Fruit fly (Drosophila melanogaster) whole organism, embryonic: Measurements from ENCODE around the gene Ankrd49.
A peak's percentile ranks its signal among the peaks of the same experiment; 100 is the strongest.

Source experiments
- CG10431 ChIP-seq: fragments of 200-800 bp; sonication (Bioruptor generic); optimal IDR thresholded peaks from 3 replicates; lab custom pipeline; 2018; ENCODE audit warnings: missing biosample characterization, mild to moderate bottlenecking, missing genetic modification characterization
- CG10979 ChIP-seq: fragments of 200-800 bp; sonication (Bioruptor generic); optimal IDR thresholded peaks from 2 replicates; lab custom pipeline; 2018; ENCODE audit warnings: missing biosample characterization, mild to moderate bottlenecking, missing genetic modification characterization, moderate library complexity
- CG11723 ChIP-seq: fragments of 200-800 bp; sonication (Bioruptor generic); optimal IDR thresholded peaks from 2 replicates; lab custom pipeline; 2017; ENCODE audit warnings: missing biosample characterization, mild to moderate bottlenecking, missing genetic modification characterization
- CG13894 ChIP-seq: fragments of 200-800 bp; sonication (Bioruptor generic); optimal IDR thresholded peaks from 3 replicates; lab custom pipeline; 2018; ENCODE audit warnings: missing biosample characterization, mild to moderate bottlenecking, missing genetic modification characterization, moderate library complexity
- CG14710 ChIP-seq: fragments of 200-800 bp; sonication (Bioruptor generic); optimal IDR thresholded peaks from 3 replicates; lab custom pipeline; 2019; ENCODE audit warnings: missing biosample characterization, mild to moderate bottlenecking, missing genetic modification characterization, moderate library complexity
- CG1602 ChIP-seq: fragments of 200-800 bp; sonication (Bioruptor generic); optimal IDR thresholded peaks from 3 replicates; lab custom pipeline; 2016; ENCODE audit warnings: missing biosample characterization, missing genetic modification characterization
- CG17186 ChIP-seq: fragments of 200-800 bp; sonication (Bioruptor generic); optimal IDR thresholded peaks from 3 replicates; lab custom pipeline; 2017; ENCODE audit warnings: missing biosample characterization, missing genetic modification reagents, missing genetic modification characterization
- CG17802 ChIP-seq: fragments of 200-800 bp; sonication (Bioruptor generic); optimal IDR thresholded peaks from 2 replicates; lab custom pipeline; 2018; ENCODE audit warnings: missing biosample characterization, mild to moderate bottlenecking, missing genetic modification characterization, moderate library complexity
- CG17912 ChIP-seq: fragments of 200-800 bp; sonication (Bioruptor generic); optimal IDR thresholded peaks from 2 replicates; lab custom pipeline; 2018; ENCODE audit warnings: missing biosample characterization, mild to moderate bottlenecking, missing genetic modification characterization
- CG1832 ChIP-seq: fragments of 200-800 bp; sonication (Bioruptor generic); optimal IDR thresholded peaks from 2 replicates; lab custom pipeline; 2017; ENCODE audit warnings: missing biosample characterization, mild to moderate bottlenecking, missing genetic modification characterization, inconsistent platforms
- CG2875 ChIP-seq: fragments of 200-800 bp; sonication (Bioruptor generic); optimal IDR thresholded peaks from 2 replicates; lab custom pipeline; 2017; ENCODE audit warnings: missing biosample characterization, mild to moderate bottlenecking, missing genetic modification characterization, missing genetic modification reagents
- CG33213 ChIP-seq: fragments of 200-800 bp; sonication (Bioruptor generic); optimal IDR thresholded peaks from 3 replicates; lab custom pipeline; 2016; ENCODE audit warnings: missing biosample characterization, missing genetic modification characterization
- CG34422 ChIP-seq: fragments of 200-800 bp; sonication (Bioruptor generic); IDR thresholded peaks from 3 replicates; pipeline ENCODE4 v1.3.6; 2022; ENCODE audit warnings: missing biosample characterization, missing genetic modification characterization
- CG4424 ChIP-seq: fragments of 200-800 bp; sonication (Bioruptor generic); optimal IDR thresholded peaks from 3 replicates; lab custom pipeline; 2016; ENCODE audit warnings: missing biosample characterization, missing genetic modification characterization
- CG6272 ChIP-seq: fragments of 200-800 bp; sonication (Bioruptor generic); IDR thresholded peaks from 2 replicates; pipeline ENCODE4 v1.3.6; 2022; ENCODE audit warnings: missing biosample characterization, missing genetic modification characterization
- CG7839 ChIP-seq: fragments of 200-800 bp; sonication (Bioruptor generic); optimal IDR thresholded peaks from 3 replicates; lab custom pipeline; 2018; ENCODE audit warnings: missing biosample characterization, mild to moderate bottlenecking, missing genetic modification characterization, moderate library complexity
- CG7963 ChIP-seq: fragments of 200-800 bp; sonication (Bioruptor generic); IDR thresholded peaks from 3 replicates; pipeline ENCODE4 v1.3.6; 2022; ENCODE audit warnings: missing biosample characterization, missing genetic modification characterization; ENCODE audit not compliant: partially characterized antibody
- CG7987 ChIP-seq: fragments of 200-800 bp; sonication (Bioruptor generic); optimal IDR thresholded peaks from 2 replicates; lab custom pipeline; 2018; ENCODE audit warnings: missing biosample characterization, mild to moderate bottlenecking, missing genetic modification characterization, moderate library complexity
- CG8290 ChIP-seq, 3 experiments: fragments of 200-800 bp; sonication (Bioruptor generic); optimal IDR thresholded peaks; 2 replicates each; lab custom pipeline; 2016 to 2019; ENCODE audit warnings: missing biosample characterization in 3 of 3, missing genetic modification characterization in 3 of 3, mild to moderate bottlenecking in 2 of 3, moderate library complexity in 1 of 3
- CG9932 ChIP-seq: fragments of 200-800 bp; sonication (Bioruptor generic); IDR thresholded peaks from 2 replicates; pipeline ENCODE4 v1.3.6; 2022; ENCODE audit warnings: missing biosample characterization, missing genetic modification characterization
- Deaf1 ChIP-seq: fragments of 200-800 bp; optimal IDR thresholded peaks from 3 replicates; lab custom pipeline; 2019; ENCODE audit warnings: missing biosample characterization, mild to moderate bottlenecking, missing genetic modification characterization, moderate library complexity
- Dip2 ChIP-seq: fragments of 200-800 bp; sonication (Bioruptor generic); IDR thresholded peaks from 2 replicates; pipeline ENCODE4 v1.3.6; 2022; ENCODE audit warnings: missing biosample characterization, missing genetic modification characterization
- Dip3 ChIP-seq: fragments of 200-800 bp; sonication (Bioruptor generic); optimal IDR thresholded peaks from 3 replicates; lab custom pipeline; 2016; ENCODE audit warnings: missing biosample characterization, missing genetic modification characterization
- Doc3 ChIP-seq: fragments of 200-800 bp; sonication (Bioruptor generic); IDR thresholded peaks from 3 replicates; pipeline ENCODE4 v1.3.6; 2022; ENCODE audit warnings: missing biosample characterization, missing genetic modification characterization; ENCODE audit not compliant: partially characterized antibody
- Ets97D ChIP-seq: fragments of 200-800 bp; sonication (Bioruptor generic); optimal IDR thresholded peaks from 3 replicates; lab custom pipeline; 2016; ENCODE audit warnings: missing biosample characterization, missing genetic modification characterization
- Hey ChIP-seq: fragments of 200-800 bp; sonication (Bioruptor generic); optimal IDR thresholded peaks from 3 replicates; lab custom pipeline; 2018; ENCODE audit warnings: missing biosample characterization, mild to moderate bottlenecking, missing genetic modification characterization
- Kr ChIP-seq: fragments of 200-800 bp; sonication (Bioruptor generic); optimal IDR thresholded peaks from 2 replicates; lab custom pipeline; 2017; ENCODE audit warnings: missing biosample characterization, mild to moderate bottlenecking, missing genetic modification characterization
- Lhr ChIP-seq: fragments of 200-800 bp; sonication (Bioruptor generic); optimal IDR thresholded peaks from 3 replicates; lab custom pipeline; 2017; ENCODE audit warnings: mild to moderate bottlenecking, missing biosample characterization, missing genetic modification reagents, missing genetic modification characterization
- Lpt ChIP-seq: fragments of >200 bp; optimal IDR thresholded peaks from 2 replicates; lab custom pipeline; 2018; ENCODE audit warnings: missing biosample characterization, missing genetic modification characterization
- MBD-R2 ChIP-seq: fragments of 200-800 bp; sonication (Bioruptor generic); IDR thresholded peaks from 2 replicates; pipeline ENCODE4 v1.3.6; 2022; ENCODE audit warnings: missing biosample characterization, missing genetic modification characterization
- Nf-YA ChIP-seq: fragments of 200-800 bp; sonication (Bioruptor generic); IDR thresholded peaks from 2 replicates; pipeline ENCODE4 v1.3.6; 2022; ENCODE audit warnings: missing biosample characterization, missing genetic modification characterization
- Optix ChIP-seq: fragments of 200-800 bp; sonication (Bioruptor generic); IDR thresholded peaks from 3 replicates; pipeline ENCODE4 v1.3.6; 2022; ENCODE audit warnings: missing biosample characterization, missing genetic modification characterization
- Spps ChIP-seq: fragments of 200-800 bp; sonication (Bioruptor generic); optimal IDR thresholded peaks from 2 replicates; lab custom pipeline; 2018; ENCODE audit warnings: missing biosample characterization, mild to moderate bottlenecking, missing genetic modification characterization
- Xrp1 ChIP-seq: fragments of 200-800 bp; sonication (Bioruptor generic); IDR thresholded peaks from 2 replicates; pipeline ENCODE4 v1.3.6; 2022; ENCODE audit warnings: missing biosample characterization, missing genetic modification characterization
- br ChIP-seq: fragments of >200 bp; optimal IDR thresholded peaks from 2 replicates; lab custom pipeline; 2017
- btn ChIP-seq: fragments of 200-800 bp; sonication (Bioruptor generic); optimal IDR thresholded peaks from 2 replicates; lab custom pipeline; 2016; ENCODE audit warnings: missing biosample characterization, missing genetic modification characterization
- chinmo ChIP-seq: fragments of 200-800 bp; sonication (Bioruptor generic); IDR thresholded peaks from 4 replicates; pipeline ENCODE4 v1.3.6; 2022; ENCODE audit warnings: missing biosample characterization, missing genetic modification characterization; ENCODE audit not compliant: partially characterized antibody
- ci ChIP-seq: fragments of 200-800 bp; sonication (Bioruptor generic); IDR thresholded peaks from 3 replicates; pipeline ENCODE4 v1.3.6; 2022; ENCODE audit warnings: missing biosample characterization, missing genetic modification characterization
- fu2 ChIP-seq: fragments of 200-800 bp; sonication (Bioruptor generic); optimal IDR thresholded peaks from 2 replicates; lab custom pipeline; 2016; ENCODE audit warnings: missing biosample characterization, missing genetic modification characterization
- gce ChIP-seq: fragments of 200-800 bp; sonication (Bioruptor generic); IDR thresholded peaks from 3 replicates; pipeline ENCODE4 v1.3.6; 2022; ENCODE audit warnings: missing biosample characterization, missing genetic modification characterization
- gem ChIP-seq: fragments of 200-800 bp; sonication (Bioruptor generic); optimal IDR thresholded peaks from 2 replicates; lab custom pipeline; 2019; ENCODE audit warnings: missing biosample characterization, mild to moderate bottlenecking, missing genetic modification characterization, moderate library complexity
- hb ChIP-seq: fragments of 200-800 bp; sonication (Bioruptor generic); IDR thresholded peaks from 3 replicates; pipeline ENCODE4 v1.3.6; 2022; ENCODE audit warnings: missing biosample characterization, missing genetic modification characterization; ENCODE audit not compliant: partially characterized antibody
- lmd ChIP-seq: fragments of 200-800 bp; sonication (Bioruptor generic); IDR thresholded peaks from 2 replicates; pipeline ENCODE4 v1.3.6; 2022; ENCODE audit warnings: missing biosample characterization, missing genetic modification characterization
- mirr ChIP-seq: fragments of 200-800 bp; sonication (Bioruptor generic); optimal IDR thresholded peaks from 3 replicates; lab custom pipeline; 2018; ENCODE audit warnings: missing biosample characterization, mild to moderate bottlenecking, missing genetic modification characterization
- phol ChIP-seq: fragments of 200-800 bp; sonication (Bioruptor generic); optimal IDR thresholded peaks from 3 replicates; lab custom pipeline; 2018; ENCODE audit warnings: missing biosample characterization, mild to moderate bottlenecking, missing genetic modification characterization, moderate library complexity
- seq ChIP-seq: fragments of 200-800 bp; sonication (Bioruptor generic); IDR thresholded peaks from 2 replicates; pipeline ENCODE4 v1.3.6; 2022; ENCODE audit warnings: missing biosample characterization, missing genetic modification characterization
- sug ChIP-seq: fragments of 200-800 bp; optimal IDR thresholded peaks from 2 replicates; lab custom pipeline; 2019; ENCODE audit warnings: missing biosample characterization, mild to moderate bottlenecking, missing genetic modification characterization, moderate library complexity
- tna ChIP-seq: fragments of 200-800 bp; sonication (Bioruptor generic); IDR thresholded peaks from 2 replicates; pipeline ENCODE4 v1.3.6; 2022; ENCODE audit warnings: missing biosample characterization, missing genetic modification characterization; ENCODE audit not compliant: partially characterized antibody

The Ankrd49 gene

DNA sequence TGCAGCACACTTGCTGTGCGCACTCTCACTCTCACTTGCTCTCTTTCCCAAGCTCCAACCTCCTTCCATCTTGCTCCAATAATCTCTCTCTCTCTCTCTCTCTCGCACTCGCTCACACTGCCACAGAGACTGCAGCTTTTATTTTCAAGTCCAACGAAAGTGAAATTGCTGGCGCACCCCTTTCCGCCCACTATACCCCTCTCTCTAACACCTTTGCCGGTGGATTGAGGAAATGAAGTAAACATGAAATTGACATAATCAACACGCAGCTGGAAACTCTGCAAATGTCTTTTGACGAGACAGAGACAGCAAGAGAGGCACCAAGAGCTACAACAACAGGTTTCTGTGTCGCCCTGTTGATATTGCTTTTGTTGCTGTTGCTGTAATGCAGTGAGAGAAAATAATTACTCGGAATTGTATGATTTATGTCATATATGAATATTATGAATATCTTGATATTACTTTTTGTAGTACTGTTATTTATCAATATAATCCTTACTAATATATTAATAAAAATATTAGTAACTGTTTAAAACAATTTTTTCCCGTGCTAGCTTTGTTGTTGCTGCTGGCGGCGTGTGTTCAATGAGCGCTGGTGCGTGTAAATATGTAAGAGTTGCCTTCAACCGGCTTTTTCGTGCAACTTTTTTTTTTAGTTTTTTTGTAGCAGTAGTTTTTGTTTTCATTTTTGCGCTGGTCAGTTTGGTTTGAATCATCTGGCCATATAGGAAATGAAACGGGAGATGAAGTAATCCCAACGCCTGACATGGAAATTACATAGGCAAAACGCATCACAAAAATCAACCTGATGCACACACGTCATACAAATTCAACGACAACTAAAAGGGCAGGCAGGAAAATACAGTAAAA, 11.4 kb downstream of the Ankrd49 start (continued):
- TF ChIP-seq CG4424 (GFP tag; lab: Kevin White, UChicago) (peak; percentile 90), Dip3 (no peak), ci (GFP tag; lab: Robert Waterston, UW) (peak; percentile 95), CG6272 (GFP tag; lab: Robert Waterston, UW) (peak; percentile 89), Dip2 (GFP tag; lab: Robert Waterston, UW) (no peak), CG17912 (GFP tag; lab: Kevin White, UChicago) (peak; percentile 52), CG9932 (GFP tag; lab: Robert Waterston, UW) (peak; percentile 75), CG10979 (tag; lab: Kevin White, UChicago) (peak; percentile 96), CG8290 (GFP tag; optimal IDR thresholded peaks at IDR 0.05; lab: Kevin White, UChicago) (peak; percentile 74), CG8290 (tag; optimal IDR thresholded peaks at IDR 0.05; lab: Kevin White, UChicago) (peak; percentile 64 to 67), CG7839 (tag; lab: Kevin White, UChicago) (peak; percentile 95), Doc3 (GFP tag; lab: Robert Waterston, UW) (no peak), Deaf1 (tag; lab: Kevin White, UChicago) (peak; percentile 71), CG10431 (GFP tag; lab: Kevin White, UChicago) (peak; percentile 91), CG7963 (GFP tag; lab: Robert Waterston, UW) (no peak), phol (tag; lab: Kevin White, UChicago) (peak; percentile 95), CG17802 (tag; lab: Kevin White, UChicago) (peak; percentile 70), sug (tag; lab: Kevin White, UChicago) (peak; percentile 23), tna (peak; percentile 9; the same call in 1 of the 2 replicates), mirr (peak; percentile 62), Hey (tag; lab: Kevin White, UChicago) (peak; percentile 35), fu2 (GFP tag; lab: Kevin White, UChicago) (no peak), CG17186 (GFP tag; lab: Kevin White, UChicago) (peak; percentile 56), Kr (peak; percentile 80), hb (no peak), CG11723 (peak; percentile 74), gce (GFP tag; lab: Robert Waterston, UW) (peak; percentile 92), chinmo (peak; percentile 86; the same call in 1 of the 4 replicates), CG2875 (GFP tag; lab: Kevin White, UChicago) (peak; percentile 82), btn (peak; percentile 16), seq (peak; percentile 85), CG34422 (GFP tag; lab: Robert Waterston, UW) (peak; percentile 94), Ets97D (GFP tag; lab: Kevin White, UChicago) (no peak), CG1602 (GFP tag; lab: Kevin White, UChicago) (peak; percentile 90), lmd (GFP tag; lab: Robert Waterston, UW) (peak; percentile 89), Spps (tag; lab: Kevin White, UChicago) (peak; percentile 89), CG33213 (peak; percentile 36), Optix (GFP tag; lab: Robert Waterston, UW) (peak; percentile 84), MBD-R2 (GFP tag; lab: Robert Waterston, UW) (peak; percentile 53), CG1832 (GFP tag; lab: Kevin White, UChicago) (peak; percentile 75), CG13894 (peak; percentile 39), br (no peak), Lhr (GFP tag; lab: Kevin White, UChicago) (peak; percentile 59), Nf-YA (peak; percentile 88), Xrp1 (GFP tag; lab: Robert Waterston, UW) (peak; percentile 96), Lpt (GFP tag; lab: Kevin White, UChicago) (no peak), gem (tag; lab: Kevin White, UChicago) (peak; percentile 97), CG14710 (tag; lab: Kevin White, UChicago) (peak; percentile 88), CG7987 (peak; percentile 70)
